Worm (Caenorhabditis elegans): ENCODE measurements around the gene F41B5.12.

DNA sequence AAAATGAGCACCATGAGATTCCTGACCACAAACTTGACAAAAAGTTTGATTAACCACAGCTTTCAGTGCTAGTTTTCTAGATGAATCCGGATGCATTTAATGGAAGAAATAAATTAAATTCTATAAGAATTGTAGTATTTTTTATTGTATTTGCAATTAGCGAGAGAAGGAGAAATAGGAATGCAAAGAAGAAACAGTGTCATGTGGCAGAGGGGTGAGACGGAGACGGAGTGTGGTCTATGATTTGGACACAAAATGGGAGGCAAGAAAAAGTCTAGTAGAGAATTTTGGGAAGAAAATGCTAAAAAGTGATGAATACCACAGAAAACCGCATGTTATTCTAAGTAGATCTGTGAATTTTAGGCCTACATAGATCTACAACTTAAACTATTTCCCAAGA is 17.3 kb downstream of the F41B5.12 start, which contains the start of gene nhr-59:
- TF ChIP-seq F13C5.2 (tag; optimal IDR thresholded peaks at IDR 0.05): no peak
- no peak for TF ChIP-seq ama-1 (optimal IDR thresholded peaks at IDR 0.05)
- TF ChIP-seq hmg-4 (GFP tag; optimal IDR thresholded peaks at IDR 0.05): no peak
- no peak for TF ChIP-seq hnd-1 (tag; optimal IDR thresholded peaks at IDR 0.05)
- TF ChIP-seq hmbx-1 (tag; optimal IDR thresholded peaks at IDR 0.05): no peak
- TF ChIP-seq flt-1 (GFP tag; IDR thresholded peaks at IDR 0.05): no peak
